Worm (Caenorhabditis elegans): ENCODE measurements around the gene F55E10.1.

- no peak for TF ChIP-seq unc-120 (tag; optimal IDR thresholded peaks at IDR 0.05; ENCODE audit: poor library complexity, severe bottlenecking)
- no peak for TF ChIP-seq zip-8 (tag; optimal IDR thresholded peaks at IDR 0.05)
- no peak for TF ChIP-seq unc-62 (GFP tag; optimal IDR thresholded peaks at IDR 0.05)
- no peak for TF ChIP-seq sptf-1 (tag; optimal IDR thresholded peaks at IDR 0.05)
- TF ChIP-seq pha-4 (tag; optimal IDR thresholded peaks at IDR 0.05) = no peak
- TF ChIP-seq lin-13 (tag; optimal IDR thresholded peaks at IDR 0.05) = no peak
Observed at ce11 chrX:8308491-8308890, 33.3 kb upstream of the F55E10.1 start.
